Worm (Caenorhabditis elegans): ENCODE measurements around the gene idpp-9.

- no peak for TF ChIP-seq ets-4 (tag; optimal IDR thresholded peaks at IDR 0.05)
- TF ChIP-seq ceh-30 (tag; optimal IDR thresholded peaks at IDR 0.05): no peak
- TF ChIP-seq ztf-16 (tag; optimal IDR thresholded peaks at IDR 0.05): no peak
- no peak for TF ChIP-seq tbx-7 (tag; optimal IDR thresholded peaks at IDR 0.05)
- no peak for TF ChIP-seq hlh-13 (GFP tag; optimal IDR thresholded peaks at IDR 0.05)
- no peak for TF ChIP-seq dmd-4 (tag; optimal IDR thresholded peaks at IDR 0.05; ENCODE audit: borderline replicate concordance)
- TF ChIP-seq sdc-2 (tag; optimal IDR thresholded peaks at IDR 0.05): no peak
- TF ChIP-seq pha-4 (tag; optimal IDR thresholded peaks at IDR 0.05): no peak
- no peak for TF ChIP-seq lim-6 (tag; optimal IDR thresholded peaks at IDR 0.05)
- TF ChIP-seq elt-4 (tag; optimal IDR thresholded peaks at IDR 0.05): no peak
- TF ChIP-seq gmeb-2 (tag; optimal IDR thresholded peaks at IDR 0.05): no peak
- TF ChIP-seq pqm-1 (tag; optimal IDR thresholded peaks at IDR 0.05): no peak
- TF ChIP-seq C38D4.7 (GFP tag; optimal IDR thresholded peaks at IDR 0.05): no peak
Measured at ce11 chrX:3873445-3873844, 42.2 kb downstream of the idpp-9 start, which contains the start of gene lim-4.
